Worm (Caenorhabditis elegans) whole organism, early embryonic: ENCODE measurements around the gene mak-1.

Experiments
- B0310.2 ChIP-seq: sonication (generic microtip); optimal IDR thresholded peaks from 2 replicates; lab custom pipeline; 2016; ENCODE audit warnings: mild to moderate bottlenecking, missing genetic modification characterization, missing compliant biosample characterization
- ama-1 ChIP-seq: fragments of 150-350 bp; optimal IDR thresholded peaks from 2 replicates; lab custom pipeline; 2014
- ets-7 ChIP-seq: sonication (generic microtip); optimal IDR thresholded peaks from 2 replicates; lab custom pipeline; 2016; ENCODE audit warnings: missing genotype, missing genetic modification characterization, missing compliant biosample characterization
- pes-1 ChIP-seq: fragments of 200-800 bp; sonication (Bioruptor generic); IDR thresholded peaks from 2 replicates; pipeline ENCODE4 v1.3.6; 2022; ENCODE audit warnings: missing genetic modification reagents, missing genetic modification characterization, missing compliant biosample characterization
- tbx-11 ChIP-seq: fragments of 200-800 bp; sonication (Bioruptor generic); IDR thresholded peaks from 2 replicates; pipeline ENCODE4 v1.3.6; 2022; ENCODE audit warnings: missing genetic modification characterization, missing compliant biosample characterization
- tra-4 ChIP-seq: sonication (generic microtip); optimal IDR thresholded peaks from 2 replicates; lab custom pipeline; 2017; ENCODE audit warnings: missing genetic modification characterization, missing compliant biosample characterization

DNA sequence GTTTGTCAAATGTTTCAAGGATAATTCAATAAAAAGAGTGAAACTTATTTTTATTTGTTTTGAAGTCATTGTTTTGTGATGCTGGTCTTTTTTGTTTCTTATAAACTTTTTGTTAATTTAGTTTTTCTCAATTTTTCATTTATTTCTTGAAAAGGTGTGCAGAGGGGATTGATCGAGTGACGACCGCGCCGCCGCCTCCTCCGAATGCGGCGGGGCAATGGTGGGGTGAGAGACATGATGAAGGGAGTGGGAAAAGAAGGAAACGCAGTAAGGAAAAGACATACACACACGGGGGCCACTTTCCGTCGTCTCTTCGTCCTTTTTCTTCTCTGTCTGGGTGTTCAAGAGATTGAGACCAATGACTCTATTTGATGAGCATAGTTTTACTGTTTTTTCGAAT lies 25.5 kb downstream of the mak-1 start:
- TF ChIP-seq tra-4 (tag; lab: Kevin White, UChicago) (no peak), tbx-11 (no peak), ama-1 (lab: Kevin White, UChicago) (no peak), pes-1 (GFP tag; lab: Robert Waterston, UW) (no peak), ets-7 (tag; lab: Kevin White, UChicago) (no peak), B0310.2 (tag; lab: Kevin White, UChicago) (no peak)
